Fruit fly (Drosophila melanogaster): ENCODE data around the gene Pen.

DNA sequence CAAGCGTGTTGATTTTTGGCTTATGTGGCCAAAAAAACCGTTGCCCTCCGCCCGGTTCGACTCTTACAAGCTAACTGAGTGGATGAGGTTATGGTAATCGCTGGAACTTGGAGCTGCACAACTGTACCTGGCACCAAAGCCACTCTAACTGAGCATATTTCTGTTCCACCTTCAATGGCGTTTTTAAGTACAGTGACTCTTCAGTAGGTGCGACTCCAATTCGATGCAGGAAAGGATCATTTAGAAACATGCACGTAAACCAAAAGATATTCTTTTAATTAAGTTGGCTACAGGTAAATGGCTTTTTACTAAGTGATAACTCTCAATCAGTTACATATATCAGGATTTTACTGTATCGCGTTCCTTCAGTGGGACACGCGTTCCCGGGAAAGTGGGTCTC is 35.6 kb downstream of the Pen start, which contains the start of gene CG13133:
- TF ChIP-seq CG8478 (optimal IDR thresholded peaks at IDR 0.05) (no peak), pan (optimal IDR thresholded peaks at IDR 0.05) (no peak)

All from whole organism.